Fruit fly (Drosophila melanogaster) whole organism, embryonic: ENCODE results near the gene CG10809.
A peak's percentile ranks its signal among the peaks of the same experiment; 100 is the strongest.

Experiments used
- Adf1 ChIP-seq: fragments of 200-800 bp; sonication (Bioruptor generic); IDR thresholded peaks from 2 replicates; pipeline ENCODE4 v1.3.6; 2022; ENCODE audit warnings: missing biosample characterization, missing genetic modification characterization
- Aef1 ChIP-seq: fragments of 200-800 bp; sonication (Bioruptor generic); IDR thresholded peaks from 3 replicates; pipeline ENCODE4 v1.3.6; 2022; ENCODE audit warnings: missing biosample characterization, missing genetic modification characterization
- Awh ChIP-seq: fragments of 200-800 bp; sonication (Bioruptor generic); IDR thresholded peaks from 2 replicates; pipeline ENCODE4, ENCODE4 v1.3.6; 2022; ENCODE audit warnings: missing biosample characterization, missing genetic modification characterization
- C15 ChIP-seq: fragments of 200-800 bp; sonication (Bioruptor generic); IDR thresholded peaks from 3 replicates; pipeline ENCODE4 v1.3.6; 2022; ENCODE audit warnings: missing biosample characterization, missing genetic modification characterization
- CG10209 ChIP-seq: fragments of 200-800 bp; sonication (Bioruptor generic); optimal IDR thresholded peaks from 3 replicates; lab custom pipeline; 2017; ENCODE audit warnings: missing biosample characterization, mild to moderate bottlenecking, missing genetic modification characterization, missing genetic modification reagents
- CG10462 ChIP-seq: fragments of 200-800 bp; sonication (Bioruptor generic); optimal IDR thresholded peaks from 2 replicates; lab custom pipeline; 2016; ENCODE audit warnings: missing biosample characterization, missing genetic modification characterization
- CG10654 ChIP-seq: fragments of 200-800 bp; sonication (Bioruptor generic); optimal IDR thresholded peaks from 2 replicates; lab custom pipeline; 2016; ENCODE audit warnings: missing biosample characterization, missing genetic modification characterization
- CG11085 ChIP-seq: fragments of 200-800 bp; sonication (Bioruptor generic); IDR thresholded peaks from 2 replicates; pipeline ENCODE4 v1.3.6; 2022; ENCODE audit warnings: missing biosample characterization, missing genetic modification characterization
- CG11504 ChIP-seq: fragments of 200-800 bp; sonication (Bioruptor generic); optimal IDR thresholded peaks from 3 replicates; lab custom pipeline; 2019; ENCODE audit warnings: missing biosample characterization, mild to moderate bottlenecking, missing genetic modification characterization, moderate library complexity
- CG11695 ChIP-seq: fragments of 200-800 bp; sonication (Bioruptor generic); IDR thresholded peaks from 3 replicates; pipeline ENCODE4 v1.3.6; 2022; ENCODE audit warnings: missing biosample characterization, missing genetic modification characterization
- CG13287 ChIP-seq: fragments of 200-800 bp; sonication (Bioruptor generic); IDR thresholded peaks from 2 replicates; pipeline ENCODE4 v1.3.6; 2022; ENCODE audit warnings: missing biosample characterization, missing genetic modification characterization; ENCODE audit not compliant: partially characterized antibody
- CG15269 ChIP-seq: fragments of 200-800 bp; sonication (Bioruptor generic); optimal IDR thresholded peaks from 2 replicates; lab custom pipeline; 2018; ENCODE audit warnings: missing biosample characterization, mild to moderate bottlenecking, missing genetic modification characterization, moderate library complexity
- CG1603 ChIP-seq: fragments of 200-800 bp; sonication (Bioruptor generic); optimal IDR thresholded peaks from 2 replicates; lab custom pipeline; 2019; ENCODE audit warnings: missing biosample characterization, mild to moderate bottlenecking, missing genetic modification characterization, moderate library complexity
- CG1832 ChIP-seq: fragments of 200-800 bp; sonication (Bioruptor generic); optimal IDR thresholded peaks from 2 replicates; lab custom pipeline; 2017; ENCODE audit warnings: missing biosample characterization, mild to moderate bottlenecking, missing genetic modification characterization, inconsistent platforms
- CG18476 ChIP-seq: fragments of 200-800 bp; sonication (Bioruptor generic); optimal IDR thresholded peaks from 2 replicates; lab custom pipeline; 2016; ENCODE audit warnings: missing biosample characterization, mild to moderate bottlenecking, missing genetic modification characterization
- CG2202 ChIP-seq: fragments of 200-800 bp; sonication (Bioruptor generic); optimal IDR thresholded peaks from 2 replicates; lab custom pipeline; 2018; ENCODE audit warnings: missing biosample characterization, mild to moderate bottlenecking, missing genetic modification characterization
- CG2875 ChIP-seq: fragments of 200-800 bp; sonication (Bioruptor generic); optimal IDR thresholded peaks from 2 replicates; lab custom pipeline; 2017; ENCODE audit warnings: missing biosample characterization, mild to moderate bottlenecking, missing genetic modification characterization, missing genetic modification reagents
- CG30431 ChIP-seq: fragments of 200-800 bp; sonication (Bioruptor generic); optimal IDR thresholded peaks from 2 replicates; lab custom pipeline; 2017; ENCODE audit warnings: missing biosample characterization, missing genetic modification characterization
- CG5953 ChIP-seq: fragments of 200-800 bp; sonication (Bioruptor generic); IDR thresholded peaks from 2 replicates; pipeline ENCODE4 v1.3.6; 2022; ENCODE audit warnings: missing biosample characterization, missing genetic modification characterization
- CG6254 ChIP-seq: fragments of 200-800 bp; sonication (Bioruptor generic); optimal IDR thresholded peaks from 3 replicates; lab custom pipeline; 2017; ENCODE audit warnings: mild to moderate bottlenecking, missing biosample characterization, missing genetic modification reagents, missing genetic modification characterization
- CG6813 ChIP-seq: fragments of 200-800 bp; sonication (Bioruptor generic); optimal IDR thresholded peaks from 2 replicates; lab custom pipeline; 2017; ENCODE audit warnings: missing biosample characterization, missing genetic modification characterization, mild to moderate bottlenecking, moderate library complexity, missing genetic modification reagents
- CG7556 ChIP-seq: fragments of 200-800 bp; sonication (Bioruptor generic); optimal IDR thresholded peaks from 2 replicates; lab custom pipeline; 2017; ENCODE audit warnings: missing biosample characterization, mild to moderate bottlenecking, missing genetic modification characterization
- CG8944 ChIP-seq: fragments of 200-800 bp; sonication (Bioruptor generic); optimal IDR thresholded peaks from 3 replicates; lab custom pipeline; 2016; ENCODE audit warnings: missing biosample characterization, missing genetic modification characterization
- CG9932 ChIP-seq: fragments of 200-800 bp; sonication (Bioruptor generic); IDR thresholded peaks from 2 replicates; pipeline ENCODE4 v1.3.6; 2022; ENCODE audit warnings: missing biosample characterization, missing genetic modification characterization
- Chrac-16 ChIP-seq: fragments of 200-800 bp; sonication (Bioruptor generic); optimal IDR thresholded peaks from 3 replicates; lab custom pipeline; 2016; ENCODE audit warnings: missing biosample characterization, missing genetic modification characterization
- Deaf1 ChIP-seq: fragments of 200-800 bp; optimal IDR thresholded peaks from 3 replicates; lab custom pipeline; 2019; ENCODE audit warnings: missing biosample characterization, mild to moderate bottlenecking, missing genetic modification characterization, moderate library complexity
- Dip2 ChIP-seq: fragments of 200-800 bp; sonication (Bioruptor generic); IDR thresholded peaks from 2 replicates; pipeline ENCODE4 v1.3.6; 2022; ENCODE audit warnings: missing biosample characterization, missing genetic modification characterization
- Mad ChIP-seq: fragments of 200-800 bp; sonication (Bioruptor generic); optimal IDR thresholded peaks from 2 replicates; lab custom pipeline; 2016; ENCODE audit warnings: missing biosample characterization, missing genetic modification characterization
- Scr ChIP-seq: fragments of 200-800 bp; sonication (Bioruptor generic); IDR thresholded peaks from 2 replicates; pipeline ENCODE4 v1.3.6; 2022; ENCODE audit warnings: missing biosample characterization, missing genetic modification characterization; ENCODE audit not compliant: partially characterized antibody
- Sin3A ChIP-seq: fragments of >200 bp; optimal IDR thresholded peaks from 2 replicates; lab custom pipeline; 2018
- Xrp1 ChIP-seq: fragments of 200-800 bp; sonication (Bioruptor generic); IDR thresholded peaks from 2 replicates; pipeline ENCODE4 v1.3.6; 2022; ENCODE audit warnings: missing biosample characterization, missing genetic modification characterization
- chif ChIP-seq, 2 experiments: fragments of 200-800 bp; sonication (Bioruptor generic); optimal IDR thresholded peaks; 3 replicates each; lab custom pipeline; 2016; ENCODE audit warnings: missing biosample characterization in 2 of 2, missing genetic modification characterization in 2 of 2
- chm ChIP-seq: fragments of 200-800 bp; sonication (Bioruptor generic); IDR thresholded peaks from 2 replicates; pipeline ENCODE4 v1.3.6; 2022; ENCODE audit warnings: missing biosample characterization, missing genetic modification characterization
- eve ChIP-seq, 2 experiments: fragments of >200 bp; optimal IDR thresholded peaks; 2 replicates each; lab custom pipeline; 2017; ENCODE audit warnings: missing biosample characterization in 2 of 2, missing genetic modification characterization in 2 of 2
- fd102C ChIP-seq: fragments of 200-800 bp; sonication (Bioruptor generic); optimal IDR thresholded peaks from 2 replicates; lab custom pipeline; 2018; ENCODE audit warnings: missing biosample characterization, mild to moderate bottlenecking, missing genetic modification characterization, moderate library complexity
- gem ChIP-seq: fragments of 200-800 bp; sonication (Bioruptor generic); optimal IDR thresholded peaks from 2 replicates; lab custom pipeline; 2019; ENCODE audit warnings: missing biosample characterization, mild to moderate bottlenecking, missing genetic modification characterization, moderate library complexity
- inv ChIP-seq: fragments of 200-800 bp; sonication (Bioruptor generic); IDR thresholded peaks from 2 replicates; pipeline ENCODE4 v1.3.6; 2022; ENCODE audit warnings: missing biosample characterization, missing genetic modification characterization; ENCODE audit not compliant: partially characterized antibody
- jumu ChIP-seq: fragments of 200-800 bp; sonication (Bioruptor generic); optimal IDR thresholded peaks from 3 replicates; lab custom pipeline; 2016; ENCODE audit warnings: missing biosample characterization, missing genetic modification characterization
- kni ChIP-seq: fragments of 200-800 bp; sonication (Bioruptor generic); optimal IDR thresholded peaks from 3 replicates; lab custom pipeline; 2017; ENCODE audit warnings: mild to moderate bottlenecking, missing biosample characterization, missing genetic modification reagents, missing genetic modification characterization
- lbe ChIP-seq: fragments of 200-800 bp; sonication (Bioruptor generic); optimal IDR thresholded peaks from 2 replicates; lab custom pipeline; 2016; ENCODE audit warnings: missing biosample characterization, mild to moderate bottlenecking, missing genetic modification characterization
- mld ChIP-seq: fragments of 200-800 bp; sonication (Bioruptor generic); IDR thresholded peaks from 3 replicates; pipeline ENCODE4 v1.3.6; 2022; ENCODE audit warnings: missing biosample characterization, missing genetic modification characterization; ENCODE audit not compliant: partially characterized antibody
- prd ChIP-seq, 3 experiments: fragments of >200 bp in 2 of 3; fragments of 200-800 bp in 1 of 3; sonication (Bioruptor generic) in 1 of 3; optimal IDR thresholded peaks in 2 of 3; IDR thresholded peaks in 1 of 3; 2 replicates in 2 of 3; 3 replicates in 1 of 3; pipeline versions ENCODE4 v1.3.6 to Lab custom; 2017 to 2022; ENCODE audit warnings: missing biosample characterization in 1 of 3, missing genetic modification characterization in 1 of 3
- ranshi ChIP-seq: fragments of 200-800 bp; sonication (Bioruptor generic); IDR thresholded peaks from 2 replicates; pipeline ENCODE4 v1.3.6; 2022; ENCODE audit warnings: missing biosample characterization, missing genetic modification characterization
- ro ChIP-seq: fragments of 200-800 bp; sonication (Bioruptor generic); IDR thresholded peaks from 2 replicates; pipeline ENCODE4 v1.3.6; 2022; ENCODE audit warnings: missing biosample characterization, missing genetic modification characterization
- sens ChIP-seq: fragments of 200-800 bp; sonication (Bioruptor generic); peaks from one replicate; lab custom pipeline; 2016; ENCODE audit warnings: missing biosample characterization, missing genetic modification characterization
- stwl ChIP-seq: fragments of 200-800 bp; sonication (Bioruptor generic); optimal IDR thresholded peaks from 3 replicates; lab custom pipeline; 2018; ENCODE audit warnings: missing biosample characterization, mild to moderate bottlenecking, missing genetic modification characterization, moderate library complexity
- twi ChIP-seq: fragments of 200-800 bp; optimal IDR thresholded peaks from 2 replicates; lab custom pipeline; 2019; ENCODE audit warnings: missing biosample characterization, mild to moderate bottlenecking, missing genetic modification characterization, moderate library complexity
- wdn ChIP-seq: fragments of 200-800 bp; sonication (Bioruptor generic); IDR thresholded peaks from 2 replicates; pipeline ENCODE4 v1.3.6; 2022; ENCODE audit warnings: missing biosample characterization, missing genetic modification characterization
- wor ChIP-seq: fragments of 200-800 bp; sonication (Bioruptor generic); IDR thresholded peaks from 2 replicates; pipeline ENCODE4 v1.3.6; 2022; ENCODE audit warnings: missing biosample characterization, missing genetic modification characterization
- zfh1 ChIP-seq: fragments of 200-800 bp; sonication (Bioruptor generic); IDR thresholded peaks from 3 replicates; pipeline ENCODE4 v1.3.6; 2022; ENCODE audit warnings: missing biosample characterization, missing genetic modification characterization

Gene CG10809

dm6 chr3L:9888630-9889130 lies 29.0 kb upstream of the CG10809 start, which contains the start of the genes Taf2 and CalpB (continued):
- TF ChIP-seq stwl (tag; lab: Kevin White, UChicago) (peak; percentile 77), CG6254 (peak; percentile 70), Sin3A (lab: Kevin White, UChicago) (peak; percentile 25), ranshi (peak; percentile 82), CG13287 (GFP tag; lab: Robert Waterston, UW) (peak; percentile 29), lbe (no peak), CG18476 (GFP tag; lab: Kevin White, UChicago) (peak; percentile 46), mld (GFP tag; lab: Robert Waterston, UW) (no peak), CG10462 (GFP tag; lab: Kevin White, UChicago) (peak; percentile 67), chm (GFP tag; lab: Robert Waterston, UW) (peak; percentile 59; the same call in 1 of the 2 replicates), CG10654 (GFP tag; lab: Kevin White, UChicago) (peak; percentile 78), CG6813 (peak; percentile 70), CG9932 (GFP tag; lab: Robert Waterston, UW) (peak; percentile 88), Scr (0 out of 2 replicates have a peak, but pooled peaks have one; percentile 9), sens (GFP tag; lab: Kevin White, UChicago) (peak; percentile 70), chif (GFP tag; optimal IDR thresholded peaks at IDR 0.05; lab: Kevin White, UChicago) (peak in 1 of 2 experiments; percentile 34), zfh1 (GFP tag; lab: Robert Waterston, UW) (peak; percentile 61; the same call in 1 of the 3 replicates), twi (peak; percentile 83), inv (GFP tag; lab: Robert Waterston, UW) (no peak), Awh (GFP tag; lab: Robert Waterston, UW) (peak; percentile 81), jumu (no peak), Chrac-16 (GFP tag; lab: Kevin White, UChicago) (peak; percentile 58), CG2202 (tag; lab: Kevin White, UChicago) (peak; percentile 52), Dip2 (GFP tag; lab: Robert Waterston, UW) (no peak), prd (optimal IDR thresholded peaks at IDR 0.05; lab: Kevin White, UChicago) (no peak), prd (GFP tag; IDR thresholded peaks at IDR 0.05; lab: Robert Waterston, UW) (peak; percentile 78; the same call in 2 of the 3 replicates), CG10209 (GFP tag; lab: Kevin White, UChicago) (peak; percentile 80), kni (no peak), CG1603 (tag; lab: Kevin White, UChicago) (no peak), fd102C (GFP tag; lab: Kevin White, UChicago) (no peak), CG2875 (peak; percentile 73), wdn (peak; percentile 44), Aef1 (GFP tag; lab: Robert Waterston, UW) (peak; percentile 76), CG11504 (tag; lab: Kevin White, UChicago) (peak; percentile 96), C15 (GFP tag; lab: Robert Waterston, UW) (no peak), CG7556 (GFP tag; lab: Kevin White, UChicago) (peak; percentile 91), CG11085 (GFP tag; lab: Robert Waterston, UW) (peak; percentile 68), Mad (GFP tag; lab: Kevin White, UChicago) (peak; percentile 43), CG8944 (GFP tag; lab: Kevin White, UChicago) (peak; percentile 51), CG30431 (peak; percentile 50), Deaf1 (tag; lab: Kevin White, UChicago) (peak; percentile 82), CG5953 (no peak), CG11695 (GFP tag; lab: Robert Waterston, UW) (peak; percentile 88), wor (GFP tag; lab: Robert Waterston, UW) (peak; percentile 67), Adf1 (GFP tag; lab: Robert Waterston, UW) (no peak), CG15269 (peak; percentile 86), gem (tag; lab: Kevin White, UChicago) (peak; percentile 96), CG1832 (GFP tag; lab: Kevin White, UChicago) (no peak), ro (GFP tag; lab: Robert Waterston, UW) (peak; percentile 51; the same call in 1 of the 2 replicates), eve (GFP tag; optimal IDR thresholded peaks at IDR 0.05; lab: Kevin White, UChicago) (no peak), Xrp1 (GFP tag; lab: Robert Waterston, UW) (peak; percentile 87)
